Fruit fly (Drosophila melanogaster) whole organism, embryonic: Measurements from ENCODE around the gene Jhbp2.

ENCODE experiments used
- Aef1 ChIP-seq: fragments of 200-800 bp; sonication (Bioruptor generic); IDR thresholded peaks from 3 replicates; pipeline ENCODE4 v1.3.6; 2022; ENCODE audit warnings: missing biosample characterization, missing genetic modification characterization
- Antp ChIP-seq: fragments of 200-800 bp; sonication (Bioruptor generic); optimal IDR thresholded peaks from 3 replicates; lab custom pipeline; 2016; ENCODE audit warnings: missing biosample characterization, missing genetic modification characterization
- Atf-2 ChIP-seq: fragments of 200-800 bp; sonication (Bioruptor generic); optimal IDR thresholded peaks from 2 replicates; lab custom pipeline; 2016; ENCODE audit warnings: missing biosample characterization, missing genetic modification characterization
- Bteb2 ChIP-seq: fragments of 200-800 bp; sonication (Bioruptor generic); optimal IDR thresholded peaks from 2 replicates; lab custom pipeline; 2016; ENCODE audit warnings: missing biosample characterization, missing genetic modification characterization
- CG10147 ChIP-seq: fragments of 200-800 bp; sonication (Bioruptor generic); optimal IDR thresholded peaks from 2 replicates; lab custom pipeline; 2019; ENCODE audit warnings: missing biosample characterization, mild to moderate bottlenecking, missing genetic modification characterization, moderate library complexity
- CG10543 ChIP-seq: fragments of 200-800 bp; sonication (Bioruptor generic); optimal IDR thresholded peaks from 3 replicates; lab custom pipeline; 2017; ENCODE audit warnings: missing biosample characterization, mild to moderate bottlenecking, missing genetic modification characterization, moderate library complexity
- CG11696 ChIP-seq: fragments of 200-800 bp; sonication (Bioruptor generic); IDR thresholded peaks from 2 replicates; pipeline ENCODE4 v1.3.6; 2022; ENCODE audit warnings: missing biosample characterization, missing genetic modification characterization
- CG11723 ChIP-seq: fragments of 200-800 bp; sonication (Bioruptor generic); optimal IDR thresholded peaks from 2 replicates; lab custom pipeline; 2017; ENCODE audit warnings: missing biosample characterization, mild to moderate bottlenecking, missing genetic modification characterization
- CG12942 ChIP-seq: fragments of 200-800 bp; sonication (Bioruptor generic); optimal IDR thresholded peaks from 3 replicates; lab custom pipeline; 2016; ENCODE audit warnings: missing biosample characterization, missing genetic modification characterization
- CG13775 ChIP-seq: fragments of 200-800 bp; sonication (Bioruptor generic); optimal IDR thresholded peaks from 3 replicates; lab custom pipeline; 2017; ENCODE audit warnings: missing biosample characterization, mild to moderate bottlenecking, missing genetic modification characterization
- CG13894 ChIP-seq: fragments of 200-800 bp; sonication (Bioruptor generic); optimal IDR thresholded peaks from 3 replicates; lab custom pipeline; 2018; ENCODE audit warnings: missing biosample characterization, mild to moderate bottlenecking, missing genetic modification characterization, moderate library complexity
- CG15696 ChIP-seq: fragments of 200-800 bp; sonication (Bioruptor generic); optimal IDR thresholded peaks from 2 replicates; lab custom pipeline; 2019; ENCODE audit warnings: missing biosample characterization, mild to moderate bottlenecking, missing genetic modification characterization, moderate library complexity
- CG17359 ChIP-seq: fragments of 200-800 bp; sonication (Bioruptor generic); optimal IDR thresholded peaks from 3 replicates; lab custom pipeline; 2018; ENCODE audit warnings: missing biosample characterization, mild to moderate bottlenecking, missing genetic modification characterization, moderate library complexity
- CG17361 ChIP-seq: fragments of 200-800 bp; sonication (Bioruptor generic); IDR thresholded peaks from 3 replicates; pipeline ENCODE4 v1.3.6; 2022; ENCODE audit warnings: missing biosample characterization, missing genetic modification characterization
- CG3065 ChIP-seq: fragments of 200-800 bp; sonication (Bioruptor generic); optimal IDR thresholded peaks from 2 replicates; lab custom pipeline; 2016; ENCODE audit warnings: missing biosample characterization, missing genetic modification characterization
- CG31224 ChIP-seq: fragments of 200-800 bp; sonication (Bioruptor generic); IDR thresholded peaks from 2 replicates; pipeline ENCODE4 v1.3.6; 2022; ENCODE audit warnings: missing biosample characterization, missing genetic modification characterization
- CG3407 ChIP-seq: fragments of 200-800 bp; sonication (Bioruptor generic); optimal IDR thresholded peaks from 2 replicates; lab custom pipeline; 2018; ENCODE audit warnings: missing biosample characterization, mild to moderate bottlenecking, missing genetic modification characterization
- CG3838 ChIP-seq: fragments of 200-800 bp; sonication (Bioruptor generic); optimal IDR thresholded peaks from 3 replicates; lab custom pipeline; 2016; ENCODE audit warnings: missing biosample characterization, missing genetic modification characterization
- CG3847 ChIP-seq: fragments of 200-800 bp; sonication (Bioruptor generic); IDR thresholded peaks from 2 replicates; pipeline ENCODE4 v1.3.6; 2022; ENCODE audit warnings: missing biosample characterization, missing genetic modification characterization
- CG5180 ChIP-seq: fragments of 200-800 bp; sonication (Bioruptor generic); optimal IDR thresholded peaks from 3 replicates; lab custom pipeline; 2017; ENCODE audit warnings: missing biosample characterization, missing genetic modification characterization, mild to moderate bottlenecking, moderate library complexity, missing genetic modification reagents
- CG5953 ChIP-seq: fragments of 200-800 bp; sonication (Bioruptor generic); IDR thresholded peaks from 2 replicates; pipeline ENCODE4 v1.3.6; 2022; ENCODE audit warnings: missing biosample characterization, missing genetic modification characterization
- CG6765 ChIP-seq: fragments of 200-800 bp; sonication (Bioruptor generic); optimal IDR thresholded peaks from 3 replicates; lab custom pipeline; 2017; ENCODE audit warnings: missing biosample characterization, mild to moderate bottlenecking, missing genetic modification characterization
- CG7271 ChIP-seq: fragments of 200-800 bp; sonication (Bioruptor generic); optimal IDR thresholded peaks from 2 replicates; lab custom pipeline; 2018; ENCODE audit warnings: missing biosample characterization, mild to moderate bottlenecking, missing genetic modification characterization, moderate library complexity
- CG7372 ChIP-seq: fragments of 200-800 bp; sonication (Bioruptor generic); IDR thresholded peaks from 2 replicates; pipeline ENCODE4 v1.3.6; 2022; ENCODE audit warnings: missing biosample characterization, missing genetic modification characterization
- CG9215 ChIP-seq: fragments of 200-800 bp; sonication (Bioruptor generic); IDR thresholded peaks from 2 replicates; pipeline ENCODE4 v1.3.6; 2022; ENCODE audit warnings: missing biosample characterization, missing genetic modification characterization
- CG9609 ChIP-seq: fragments of 200-800 bp; sonication (Bioruptor generic); optimal IDR thresholded peaks from 3 replicates; lab custom pipeline; 2016; ENCODE audit warnings: missing biosample characterization, missing genetic modification characterization
- CG9876 ChIP-seq: fragments of 200-800 bp; sonication (Bioruptor generic); optimal IDR thresholded peaks from 2 replicates; lab custom pipeline; 2016; ENCODE audit warnings: missing biosample characterization, missing genetic modification characterization
- CoRest ChIP-seq: fragments of 200-800 bp; sonication (Bioruptor generic); optimal IDR thresholded peaks from 3 replicates; lab custom pipeline; 2018; ENCODE audit warnings: missing biosample characterization, mild to moderate bottlenecking, missing genetic modification characterization, moderate library complexity
- Dek ChIP-seq: fragments of 200-800 bp; sonication (Bioruptor generic); optimal IDR thresholded peaks from 3 replicates; lab custom pipeline; 2019; ENCODE audit warnings: missing biosample characterization, mild to moderate bottlenecking, missing genetic modification characterization, moderate library complexity
- Doc3 ChIP-seq: fragments of 200-800 bp; sonication (Bioruptor generic); IDR thresholded peaks from 3 replicates; pipeline ENCODE4 v1.3.6; 2022; ENCODE audit warnings: missing biosample characterization, missing genetic modification characterization; ENCODE audit not compliant: partially characterized antibody
- HLH3B ChIP-seq: fragments of 200-800 bp; sonication (Bioruptor generic); IDR thresholded peaks from 2 replicates; pipeline ENCODE4 v1.3.6; 2022; ENCODE audit warnings: missing biosample characterization, missing genetic modification characterization
- HmgZ ChIP-seq: fragments of 200-800 bp; sonication (Bioruptor generic); optimal IDR thresholded peaks from 2 replicates; lab custom pipeline; 2018; ENCODE audit warnings: missing biosample characterization, mild to moderate bottlenecking, missing genetic modification characterization
- Hmx ChIP-seq: fragments of 200-800 bp; sonication (Bioruptor generic); optimal IDR thresholded peaks from 2 replicates; lab custom pipeline; 2016; ENCODE audit warnings: missing biosample characterization, missing genetic modification characterization
- Mes4 ChIP-seq: fragments of 200-800 bp; sonication (Bioruptor generic); optimal IDR thresholded peaks from 2 replicates; lab custom pipeline; 2016; ENCODE audit warnings: missing biosample characterization, missing genetic modification characterization
- NC2α ChIP-seq: fragments of 200-800 bp; sonication (Bioruptor generic); optimal IDR thresholded peaks from 2 replicates; lab custom pipeline; 2016; ENCODE audit warnings: missing biosample characterization, missing genetic modification characterization
- Nf-YA ChIP-seq: fragments of 200-800 bp; sonication (Bioruptor generic); IDR thresholded peaks from 2 replicates; pipeline ENCODE4 v1.3.6; 2022; ENCODE audit warnings: missing biosample characterization, missing genetic modification characterization
- Rfx ChIP-seq: fragments of 200-800 bp; sonication (Bioruptor generic); IDR thresholded peaks from 2 replicates; pipeline ENCODE4 v1.3.6; 2022; ENCODE audit warnings: missing biosample characterization, missing genetic modification characterization
- Scr ChIP-seq: fragments of 200-800 bp; sonication (Bioruptor generic); IDR thresholded peaks from 2 replicates; pipeline ENCODE4 v1.3.6; 2022; ENCODE audit warnings: missing biosample characterization, missing genetic modification characterization; ENCODE audit not compliant: partially characterized antibody
- Six4 ChIP-seq: fragments of 200-800 bp; sonication (Bioruptor generic); optimal IDR thresholded peaks from 2 replicates; lab custom pipeline; 2016; ENCODE audit warnings: missing biosample characterization, missing genetic modification characterization
- chm ChIP-seq: fragments of 200-800 bp; sonication (Bioruptor generic); IDR thresholded peaks from 2 replicates; pipeline ENCODE4 v1.3.6; 2022; ENCODE audit warnings: missing biosample characterization, missing genetic modification characterization
- ci ChIP-seq: fragments of 200-800 bp; sonication (Bioruptor generic); IDR thresholded peaks from 3 replicates; pipeline ENCODE4 v1.3.6; 2022; ENCODE audit warnings: missing biosample characterization, missing genetic modification characterization
- gro ChIP-seq: fragments of 200-800 bp; sonication (Bioruptor generic); optimal IDR thresholded peaks from 2 replicates; lab custom pipeline; 2016; ENCODE audit warnings: missing biosample characterization, missing genetic modification characterization
- ham ChIP-seq: fragments of 200-800 bp; sonication (Bioruptor generic); IDR thresholded peaks from 2 replicates; pipeline ENCODE4 v1.3.6; 2022; ENCODE audit warnings: missing biosample characterization, missing genetic modification characterization
- hbn ChIP-seq: fragments of 200-800 bp; sonication (Bioruptor generic); IDR thresholded peaks from 2 replicates; pipeline ENCODE4 v1.3.6; 2022; ENCODE audit warnings: missing biosample characterization, missing genetic modification characterization; ENCODE audit not compliant: partially characterized antibody
- ken ChIP-seq: fragments of 200-800 bp; sonication (Bioruptor generic); IDR thresholded peaks from 3 replicates; pipeline ENCODE4 v1.3.6; 2022; ENCODE audit warnings: missing biosample characterization, missing genetic modification characterization
- mam ChIP-seq: fragments of 200-800 bp; sonication (Bioruptor generic); optimal IDR thresholded peaks from 3 replicates; lab custom pipeline; 2016; ENCODE audit warnings: missing biosample characterization, missing genetic modification characterization
- repo ChIP-seq: fragments of 200-800 bp; sonication (Bioruptor generic); optimal IDR thresholded peaks from 2 replicates; lab custom pipeline; 2016; ENCODE audit warnings: missing biosample characterization, missing genetic modification characterization
- run ChIP-seq: fragments of 200-800 bp; sonication (Bioruptor generic); optimal IDR thresholded peaks from 3 replicates; lab custom pipeline; 2018; ENCODE audit warnings: missing biosample characterization, mild to moderate bottlenecking, missing genetic modification characterization
- toy ChIP-seq: fragments of 200-800 bp; sonication (Bioruptor generic); IDR thresholded peaks from 2 replicates; pipeline ENCODE4 v1.3.6; 2022; ENCODE audit warnings: missing biosample characterization, missing genetic modification characterization
- tup ChIP-seq: fragments of 200-800 bp; sonication (Bioruptor generic); optimal IDR thresholded peaks from 2 replicates; lab custom pipeline; 2016; ENCODE audit warnings: missing biosample characterization, mild to moderate bottlenecking, missing genetic modification characterization, moderate library complexity
- zfh2 ChIP-seq: fragments of 200-800 bp; sonication (Bioruptor generic); optimal IDR thresholded peaks from 2 replicates; lab custom pipeline; 2016; ENCODE audit warnings: missing biosample characterization, missing genetic modification characterization

The Jhbp2 gene

dm6 chr3R:4912130-4912549 is 49.0 kb downstream of the Jhbp2 start (continued):
- TF ChIP-seq tup: peak; percentile 46
- no peak for TF ChIP-seq hbn (GFP tag; lab: Robert Waterston, UW)
- peak; percentile 72 for TF ChIP-seq HLH3B (GFP tag; lab: Robert Waterston, UW)
- TF ChIP-seq CG3838 (GFP tag; lab: Kevin White, UChicago): no peak
- peak; percentile 80 for TF ChIP-seq ci (GFP tag; lab: Robert Waterston, UW)
- peak; percentile 39; the same call in 1 of the 2 replicates for TF ChIP-seq toy (GFP tag; lab: Robert Waterston, UW)
- peak; percentile 70 for TF ChIP-seq Dek (tag; lab: Kevin White, UChicago)
- peak; percentile 33 for TF ChIP-seq CG15696 (tag; lab: Kevin White, UChicago)
- TF ChIP-seq ken (GFP tag; lab: Robert Waterston, UW): peak; percentile 56; the same call in 1 of the 3 replicates
- peak; percentile 61 for TF ChIP-seq zfh2
- TF ChIP-seq CG9609: peak; percentile 58
- TF ChIP-seq CG13775 (GFP tag; lab: Kevin White, UChicago): peak; percentile 25
- TF ChIP-seq CoRest: peak; percentile 45
- peak; percentile 89 for TF ChIP-seq HmgZ (tag; lab: Kevin White, UChicago)
- TF ChIP-seq Doc3 (GFP tag; lab: Robert Waterston, UW): no peak
- peak; percentile 72 for TF ChIP-seq CG9215 (GFP tag; lab: Robert Waterston, UW)
- TF ChIP-seq ham (GFP tag; lab: Robert Waterston, UW): no peak
- TF ChIP-seq NC2α (GFP tag; lab: Kevin White, UChicago): peak; percentile 14
- peak; percentile 68 for TF ChIP-seq Atf-2 (GFP tag; lab: Kevin White, UChicago)
- peak; percentile 11 for TF ChIP-seq CG5180 (GFP tag; lab: Kevin White, UChicago)
- peak; percentile 32 for TF ChIP-seq CG3065 (GFP tag; lab: Kevin White, UChicago)
- TF ChIP-seq CG9876 (GFP tag; lab: Kevin White, UChicago): no peak
- peak; percentile 13 for TF ChIP-seq Mes4 (GFP tag; lab: Kevin White, UChicago)
- TF ChIP-seq CG17359 (tag; lab: Kevin White, UChicago): peak; percentile 64
- TF ChIP-seq CG31224 (GFP tag; lab: Robert Waterston, UW): peak; percentile 65
- TF ChIP-seq Scr (GFP tag; lab: Robert Waterston, UW): no peak
- TF ChIP-seq CG3407 (GFP tag; lab: Kevin White, UChicago): no peak
- TF ChIP-seq CG3847: peak; percentile 62
- TF ChIP-seq CG6765 (GFP tag; lab: Kevin White, UChicago): peak; percentile 19
- peak; percentile 66 for TF ChIP-seq Bteb2 (GFP tag; lab: Kevin White, UChicago)
- no peak for TF ChIP-seq Six4 (GFP tag; lab: Kevin White, UChicago)
- peak; percentile 56 for TF ChIP-seq repo (GFP tag; lab: Kevin White, UChicago)
- peak; percentile 95 for TF ChIP-seq CG10543 (GFP tag; lab: Kevin White, UChicago)
- TF ChIP-seq CG10147 (GFP tag; lab: Kevin White, UChicago): peak; percentile 30
- TF ChIP-seq Rfx (GFP tag; lab: Robert Waterston, UW): peak; percentile 89
- no peak for TF ChIP-seq Hmx (GFP tag; lab: Kevin White, UChicago)
- peak; percentile 78 for TF ChIP-seq mam
- TF ChIP-seq gro (GFP tag; lab: Kevin White, UChicago): peak; percentile 77
- peak; percentile 66 for TF ChIP-seq Aef1 (GFP tag; lab: Robert Waterston, UW)
- peak; percentile 57; the same call in 2 of the 3 replicates for TF ChIP-seq CG17361 (GFP tag; lab: Robert Waterston, UW)
- TF ChIP-seq CG13894 (tag; lab: Kevin White, UChicago): peak; percentile 66
- TF ChIP-seq CG7271: no peak
- peak; percentile 31 for TF ChIP-seq CG12942
- peak; percentile 50; the same call in 1 of the 2 replicates for TF ChIP-seq CG7372
- peak; percentile 26 for TF ChIP-seq CG11723 (GFP tag; lab: Kevin White, UChicago)
- TF ChIP-seq run (tag; lab: Kevin White, UChicago): peak; percentile 9
- peak; percentile 62; the same call in 1 of the 2 replicates for TF ChIP-seq chm
- peak; percentile 46; the same call in 1 of the 2 replicates for TF ChIP-seq CG5953 (GFP tag; lab: Robert Waterston, UW)
- TF ChIP-seq CG11696 (GFP tag; lab: Robert Waterston, UW): no peak
- peak; percentile 73 for TF ChIP-seq Antp (GFP tag; lab: Kevin White, UChicago)
- TF ChIP-seq Nf-YA (GFP tag; lab: Robert Waterston, UW): peak; percentile 51; the same call in 1 of the 2 replicates
